Worm (Caenorhabditis elegans): ENCODE data around the gene nhr-70.
A peak's percentile ranks its signal among the peaks of the same experiment; 100 is the strongest.

Gene nhr-70

DNA sequence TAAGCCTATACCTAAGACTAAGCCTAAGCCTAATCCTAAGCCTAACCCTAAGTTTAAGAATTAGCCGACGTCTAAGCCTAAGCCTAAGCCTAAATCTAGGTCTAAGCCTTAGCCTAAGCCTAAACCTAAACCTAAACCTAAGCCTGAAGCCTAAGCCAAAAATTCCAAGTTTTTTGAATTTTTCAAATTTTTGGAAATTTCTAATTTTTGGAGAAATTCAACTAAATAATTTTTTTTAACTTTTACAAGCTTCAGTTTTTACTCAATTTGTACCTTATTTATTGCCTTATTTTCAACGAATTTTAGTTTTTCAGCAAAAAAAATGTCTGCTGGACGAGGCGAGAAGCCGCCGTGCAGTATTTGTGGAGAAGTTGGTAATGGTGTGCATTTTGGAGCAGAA lies at the start of gene nhr-70:
Gene nhr-70 (plus strand): TSS at position 301 of the 400 bp plus-strand sequence.
- no peak for TF ChIP-seq nhr-28 (tag; optimal IDR thresholded peaks at IDR 0.05)
- TF ChIP-seq ceh-9 (tag; optimal IDR thresholded peaks at IDR 0.05) = no peak
- TF ChIP-seq pqm-1 (tag; optimal IDR thresholded peaks at IDR 0.05) = no peak
- no peak for TF ChIP-seq nhr-67 (tag; optimal IDR thresholded peaks at IDR 0.05)
- no peak for TF ChIP-seq egl-27 (tag; optimal IDR thresholded peaks at IDR 0.05)
- no peak for TF ChIP-seq ZK546.5 (tag; optimal IDR thresholded peaks at IDR 0.05)
- TF ChIP-seq jun-1 (tag; optimal IDR thresholded peaks at IDR 0.05) = no peak
- no peak for TF ChIP-seq nfya-1 (tag; optimal IDR thresholded peaks at IDR 0.05; ENCODE audit: insufficient read depth)

DNA sequence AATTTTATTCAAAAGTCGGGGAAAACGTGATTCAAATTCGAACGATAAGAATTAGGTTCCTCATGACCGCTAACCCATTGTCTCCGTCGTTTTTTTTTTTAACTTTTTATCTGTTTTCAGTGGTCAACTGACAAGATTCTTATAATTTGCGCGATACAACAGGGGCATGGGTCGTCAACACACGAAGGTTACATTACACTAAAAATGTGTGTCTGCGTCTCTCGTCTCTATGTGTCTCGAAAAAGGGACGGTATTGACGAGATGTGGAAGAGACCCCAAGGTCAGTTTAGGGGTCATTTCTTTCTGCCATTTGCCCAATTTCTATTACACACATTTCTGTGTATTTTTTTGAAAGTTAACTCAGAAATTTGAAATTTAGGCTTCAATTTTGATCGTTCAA lies 46.9 kb upstream of the nhr-70 start:
- TF ChIP-seq nhr-23 (tag; optimal IDR thresholded peaks at IDR 0.05) (peak; percentile 28), fkh-2 (tag; optimal IDR thresholded peaks at IDR 0.05) (no peak), skn-1 (tag; optimal IDR thresholded peaks at IDR 0.05) (no peak), ceh-9 (tag; optimal IDR thresholded peaks at IDR 0.05) (no peak), unc-39 (tag; optimal IDR thresholded peaks at IDR 0.05) (no peak), hmg-11 (tag; optimal IDR thresholded peaks at IDR 0.05) (peak; percentile 36), nhr-25 (tag; optimal IDR thresholded peaks at IDR 0.05) (peak; percentile 96), elt-2 (tag; optimal IDR thresholded peaks at IDR 0.05) (no peak), ceh-16 (tag; optimal IDR thresholded peaks at IDR 0.05) (no peak), pha-4 (tag; optimal IDR thresholded peaks at IDR 0.05) (no peak)

DNA sequence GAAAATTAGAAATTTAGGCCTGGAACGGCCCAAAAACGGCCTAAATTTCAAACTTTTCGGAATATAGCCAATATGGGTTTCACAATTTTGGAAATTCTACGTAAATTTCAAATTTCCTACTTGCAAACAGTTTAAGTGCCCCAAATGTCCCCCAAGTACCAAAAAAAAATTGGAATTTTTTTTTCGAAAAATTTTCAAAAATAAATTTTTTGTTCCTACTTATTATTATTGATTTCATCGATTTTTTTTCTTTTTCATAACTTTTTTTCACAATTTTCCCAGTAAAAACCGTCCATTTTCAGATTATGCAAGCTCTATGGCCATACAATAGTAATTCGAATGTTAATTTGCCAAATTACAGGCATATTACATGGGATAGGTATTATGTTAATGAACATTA lies 44.9 kb upstream of the nhr-70 start, which contains the start of gene Y51A2D.21:
Gene Y51A2D.21 (plus strand): TSS at position 301 of the 400 bp plus-strand sequence.
- TF ChIP-seq nhr-11 (tag; optimal IDR thresholded peaks at IDR 0.05) (no peak), tbx-2 (tag; optimal IDR thresholded peaks at IDR 0.05) (no peak), elt-2 (tag; optimal IDR thresholded peaks at IDR 0.05) (no peak), aly-2 (tag; optimal IDR thresholded peaks at IDR 0.05) (no peak), daf-12 (tag; optimal IDR thresholded peaks at IDR 0.05) (no peak), ama-1 (optimal IDR thresholded peaks at IDR 0.05) (no peak), eor-1 (tag; optimal IDR thresholded peaks at IDR 0.05) (no peak), ZK546.5 (tag; optimal IDR thresholded peaks at IDR 0.05) (no peak), ceh-16 (tag; optimal IDR thresholded peaks at IDR 0.05) (no peak), pha-4 (tag; optimal IDR thresholded peaks at IDR 0.05) (no peak)

DNA sequence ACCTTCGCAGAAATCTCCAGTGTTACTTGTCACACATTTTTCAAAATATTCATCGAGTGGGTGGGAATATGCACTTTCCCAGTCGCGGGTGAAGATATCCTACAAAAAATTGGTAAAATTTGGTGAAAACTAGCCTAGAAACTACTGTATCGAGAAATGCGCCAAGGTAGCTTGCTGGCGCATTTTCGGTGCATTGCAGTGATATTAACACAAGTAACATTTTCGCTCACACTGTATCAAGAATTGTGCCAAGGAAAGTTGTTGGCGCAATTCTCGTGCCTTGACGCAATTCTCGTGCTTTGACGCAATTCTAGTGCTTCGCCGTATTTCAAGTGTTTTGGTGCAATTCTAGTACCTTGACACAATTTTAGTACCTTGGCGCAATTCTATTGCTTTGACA lies 43.2 kb upstream of the nhr-70 start:
- peak; percentile 8 for TF ChIP-seq nhr-43 (tag; optimal IDR thresholded peaks at IDR 0.05; ENCODE audit: poor library complexity, severe bottlenecking)
- TF ChIP-seq nhr-25 (tag; optimal IDR thresholded peaks at IDR 0.05) = peak; percentile 17
- TF ChIP-seq mml-1 (tag; optimal IDR thresholded peaks at IDR 0.05) = no peak
- TF ChIP-seq lsy-12 (tag; optimal IDR thresholded peaks at IDR 0.05) = peak; percentile 61

DNA sequence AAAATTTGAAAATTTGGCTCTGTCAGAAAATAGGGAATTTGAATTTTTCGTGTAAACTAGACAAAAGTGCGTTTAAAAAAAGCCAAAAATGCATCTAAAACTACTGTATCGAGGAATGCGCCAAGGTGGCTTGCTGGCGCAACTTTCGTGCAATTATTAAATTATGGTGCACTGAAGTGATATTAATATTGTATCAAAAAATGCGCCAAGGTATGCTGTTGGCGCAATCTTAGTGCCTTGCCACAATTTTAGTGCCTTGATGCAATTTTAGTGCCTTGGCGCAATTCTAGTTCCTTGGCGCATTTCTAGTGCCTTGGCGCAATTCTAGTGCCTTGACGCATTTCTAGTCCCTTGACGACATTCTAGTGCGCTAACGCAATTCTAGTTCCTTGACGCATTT lies 41.3 kb upstream of the nhr-70 start:
- no peak for TF ChIP-seq nhr-28 (tag; optimal IDR thresholded peaks at IDR 0.05)
- peak; percentile 2 for TF ChIP-seq elt-2 (tag; optimal IDR thresholded peaks at IDR 0.05)
- no peak for TF ChIP-seq lsy-12 (tag; optimal IDR thresholded peaks at IDR 0.05)

DNA sequence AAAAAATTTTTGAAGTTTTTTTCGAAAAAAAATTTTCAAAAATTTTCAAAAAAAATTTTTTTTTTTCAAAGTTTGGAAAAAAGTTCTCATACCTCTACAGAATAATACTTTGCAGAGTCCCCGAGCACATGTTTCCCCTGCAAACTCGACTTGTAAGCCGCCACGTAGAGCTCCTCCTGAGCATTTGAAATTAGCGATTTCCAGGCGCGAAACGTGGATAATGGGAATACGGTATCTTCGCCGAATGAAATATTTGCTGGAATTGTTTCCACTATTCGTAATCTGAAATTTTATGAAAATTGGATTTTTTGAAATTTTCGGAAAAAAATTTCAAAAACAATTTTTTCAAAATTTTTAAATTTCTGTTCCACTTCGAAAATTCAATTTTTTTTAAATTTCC lies 40.3 kb upstream of the nhr-70 start:
- TF ChIP-seq nhr-237 (tag; optimal IDR thresholded peaks at IDR 0.05) (no peak), elt-2 (tag; optimal IDR thresholded peaks at IDR 0.05) (peak; percentile 16), ama-1 (optimal IDR thresholded peaks at IDR 0.05) (peak; percentile 29), ceh-28 (tag; optimal IDR thresholded peaks at IDR 0.05) (no peak), lsy-12 (tag; optimal IDR thresholded peaks at IDR 0.05) (peak; percentile 50)

DNA sequence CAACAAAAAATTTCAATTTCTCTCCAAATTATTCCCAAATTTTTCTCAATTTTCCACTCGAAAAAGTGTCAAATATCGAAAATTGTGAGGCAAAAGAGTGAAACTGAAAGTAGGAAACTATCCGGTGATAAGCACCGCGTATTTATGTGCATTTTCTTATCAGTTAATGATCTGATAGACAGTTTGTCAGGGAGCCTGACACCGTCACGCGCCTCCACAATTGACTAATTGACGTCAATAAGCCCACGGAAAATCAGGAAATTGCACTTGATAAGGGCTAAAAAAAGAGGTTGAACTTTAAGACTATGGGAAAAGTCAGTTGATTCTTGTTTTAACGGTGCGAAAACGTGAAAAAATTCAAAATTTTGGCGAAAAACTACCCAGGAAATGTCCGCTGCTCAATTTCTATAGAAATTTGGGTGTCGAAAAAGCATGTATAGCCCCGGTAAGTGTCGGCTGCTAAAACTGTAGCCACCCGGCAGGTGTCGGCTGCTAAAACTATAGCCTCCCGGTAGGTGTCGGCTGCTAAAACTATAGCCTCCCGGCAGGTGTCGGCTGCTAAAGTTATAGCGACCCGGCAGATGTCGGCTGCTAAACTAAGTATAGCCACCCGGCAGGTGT lies 38.8 kb upstream of the nhr-70 start:
- TF ChIP-seq elt-2 (tag; optimal IDR thresholded peaks at IDR 0.05) = peak; percentile 99
- TF ChIP-seq ceh-9 (tag; optimal IDR thresholded peaks at IDR 0.05) = no peak
- TF ChIP-seq pha-4 (tag; optimal IDR thresholded peaks at IDR 0.05) = peak; percentile 68
- peak; percentile 9 for TF ChIP-seq ama-1 (optimal IDR thresholded peaks at IDR 0.05)
- peak; percentile 96 for TF ChIP-seq pqm-1 (tag; optimal IDR thresholded peaks at IDR 0.05)
- TF ChIP-seq jun-1 (tag; optimal IDR thresholded peaks at IDR 0.05) = peak; percentile 26
